Fruit fly (Drosophila melanogaster) whole organism, pupa: ENCODE results near the gene CG34354.

ENCODE experiments used
- CG10348 ChIP-seq: fragments of 200-800 bp; sonication (Bioruptor generic); IDR thresholded peaks from 2 replicates; pipeline ENCODE4 v1.3.6; 2022; ENCODE audit warnings: missing biosample characterization, missing genetic modification characterization
- CG12605 ChIP-seq: fragments of 200-800 bp; sonication (Bioruptor generic); IDR thresholded peaks from 2 replicates; pipeline ENCODE4 v1.3.6; 2022; ENCODE audit warnings: missing biosample characterization, missing genetic modification characterization
- CG13204 ChIP-seq: fragments of 200-800 bp; sonication (Bioruptor generic); optimal IDR thresholded peaks from 2 replicates; lab custom pipeline; 2018; ENCODE audit warnings: missing biosample characterization, mild to moderate bottlenecking, missing genetic modification characterization, moderate library complexity
- CG14655 ChIP-seq: fragments of 200-800 bp; sonication (Bioruptor generic); optimal IDR thresholded peaks from 3 replicates; lab custom pipeline; 2017; ENCODE audit warnings: mild to moderate bottlenecking, missing biosample characterization, missing genetic modification reagents, missing genetic modification characterization
- CG15710 ChIP-seq: fragments of 200-800 bp; sonication (Bioruptor generic); optimal IDR thresholded peaks from 2 replicates; lab custom pipeline; 2018; ENCODE audit warnings: missing biosample characterization, mild to moderate bottlenecking, missing genetic modification characterization, moderate library complexity
- CG17806 ChIP-seq: fragments of 200-800 bp; sonication (Bioruptor generic); optimal IDR thresholded peaks from 2 replicates; lab custom pipeline; 2018; ENCODE audit warnings: missing biosample characterization, mild to moderate bottlenecking, missing genetic modification characterization, moderate library complexity
- CG32121 ChIP-seq: fragments of 200-800 bp; sonication (Bioruptor generic); IDR thresholded peaks from 2 replicates; pipeline ENCODE4 v1.3.6; 2022; ENCODE audit warnings: missing biosample characterization, missing genetic modification characterization
- CG34367 ChIP-seq: fragments of 200-800 bp; sonication (Bioruptor generic); optimal IDR thresholded peaks from 2 replicates; lab custom pipeline; 2018; ENCODE audit warnings: missing biosample characterization, mild to moderate bottlenecking, missing genetic modification characterization
- CG4496 ChIP-seq: fragments of 200-800 bp; sonication (Bioruptor generic); IDR thresholded peaks from 3 replicates; pipeline ENCODE4 v1.3.6; 2022; ENCODE audit warnings: missing biosample characterization, missing genetic modification characterization
- CG8159 ChIP-seq: fragments of 200-800 bp; sonication (Bioruptor generic); optimal IDR thresholded peaks from 3 replicates; lab custom pipeline; 2018; ENCODE audit warnings: missing biosample characterization, mild to moderate bottlenecking, missing genetic modification characterization, moderate library complexity
- CG8301 ChIP-seq: fragments of 200-800 bp; sonication (Bioruptor generic); optimal IDR thresholded peaks from 2 replicates; lab custom pipeline; 2018; ENCODE audit warnings: missing biosample characterization, mild to moderate bottlenecking, missing genetic modification characterization
- CG9948 ChIP-seq: fragments of 200-800 bp; sonication (Bioruptor generic); optimal IDR thresholded peaks from 2 replicates; lab custom pipeline; 2018; ENCODE audit warnings: missing biosample characterization, mild to moderate bottlenecking, missing genetic modification characterization, moderate library complexity
- D1 ChIP-seq: fragments of 200-800 bp; sonication (Bioruptor generic); optimal IDR thresholded peaks from 2 replicates; lab custom pipeline; 2018; ENCODE audit warnings: missing biosample characterization, mild to moderate bottlenecking, missing genetic modification characterization, moderate library complexity
- EcR ChIP-seq: fragments of 200-800 bp; sonication (Bioruptor generic); optimal IDR thresholded peaks from 3 replicates; lab custom pipeline; 2019; ENCODE audit warnings: missing biosample characterization, missing genetic modification characterization, mild to moderate bottlenecking, moderate library complexity, missing genetic modification reagents
- Ets98B ChIP-seq: fragments of 200-800 bp; sonication (Bioruptor generic); IDR thresholded peaks from 2 replicates; pipeline ENCODE4 v1.3.6; 2022; ENCODE audit warnings: missing biosample characterization, missing genetic modification characterization
- Pif1A ChIP-seq: fragments of 200-800 bp; sonication (Bioruptor generic); optimal IDR thresholded peaks from 3 replicates; lab custom pipeline; 2016; ENCODE audit warnings: missing biosample characterization, missing genetic modification characterization
- Pif1B ChIP-seq: fragments of 200-800 bp; sonication (Bioruptor generic); optimal IDR thresholded peaks from 3 replicates; lab custom pipeline; 2016; ENCODE audit warnings: missing biosample characterization, missing genetic modification characterization
- Snoo ChIP-seq: fragments of 200-800 bp; sonication (Bioruptor generic); optimal IDR thresholded peaks from 3 replicates; lab custom pipeline; 2017; ENCODE audit warnings: missing biosample characterization, mild to moderate bottlenecking, missing genetic modification characterization, inconsistent platforms
- fd96Ca ChIP-seq: fragments of 200-800 bp; sonication (Bioruptor generic); IDR thresholded peaks from 3 replicates; pipeline ENCODE4 v1.3.6; 2022; ENCODE audit warnings: missing biosample characterization, missing genetic modification characterization
- gl ChIP-seq: fragments of 200-800 bp; sonication (Bioruptor generic); optimal IDR thresholded peaks from 2 replicates; lab custom pipeline; 2018; ENCODE audit warnings: missing biosample characterization, mild to moderate bottlenecking, missing genetic modification characterization
- rn ChIP-seq: fragments of 200-800 bp; sonication (Bioruptor generic); IDR thresholded peaks from 2 replicates; pipeline ENCODE4 v1.3.6; 2022; ENCODE audit warnings: missing biosample characterization, missing genetic modification characterization

The CG34354 gene

dm6 chr3R:28146396-28146930 lies at the start of gene CG34354:
Gene CG34354, plus strand, starts transcription at chr3R:28146880.
- TF ChIP-seq CG15710 (tag; lab: Kevin White, UChicago) = no peak
- TF ChIP-seq, all 21 proteins: peak for 0

dm6 chr3R:28116798-28117197 lies 29.9 kb upstream of the CG34354 start:
- TF ChIP-seq D1 (tag; lab: Kevin White, UChicago) = no peak
- TF ChIP-seq CG14655 = peak; percentile 44
- TF ChIP-seq CG8301 (tag; lab: Kevin White, UChicago) = peak; percentile 10
- TF ChIP-seq CG32121 (GFP tag; lab: Robert Waterston, UW) = no peak
- no peak for TF ChIP-seq EcR (GFP tag; lab: Kevin White, UChicago)
- peak; percentile 23 for TF ChIP-seq CG17806 (tag; lab: Kevin White, UChicago)
- TF ChIP-seq Pif1B (GFP tag; lab: Kevin White, UChicago) = no peak
- peak; percentile 33 for TF ChIP-seq CG9948
- no peak for TF ChIP-seq Ets98B (GFP tag; lab: Robert Waterston, UW)
- TF ChIP-seq CG4496 = peak; percentile 56; the same call in 1 of the 3 replicates
- TF ChIP-seq CG12605 (GFP tag; lab: Robert Waterston, UW) = no peak
- TF ChIP-seq CG34367 = no peak
- no peak for TF ChIP-seq rn (GFP tag; lab: Robert Waterston, UW)
- no peak for TF ChIP-seq Pif1A
- TF ChIP-seq CG10348 = no peak
- TF ChIP-seq gl = no peak
- TF ChIP-seq CG15710 (tag; lab: Kevin White, UChicago) = peak; percentile 24
- no peak for TF ChIP-seq Snoo
- TF ChIP-seq CG8159 (tag; lab: Kevin White, UChicago) = peak; percentile 12
- no peak for TF ChIP-seq fd96Ca
- no peak for TF ChIP-seq CG13204 (GFP tag; lab: Kevin White, UChicago)

dm6 chr3R:28118111-28118510 lies 28.6 kb upstream of the CG34354 start:
- no peak for TF ChIP-seq CG4496
- TF ChIP-seq CG15710 (tag; lab: Kevin White, UChicago) = peak; percentile 10
- TF ChIP-seq CG17806 (tag; lab: Kevin White, UChicago) = peak; percentile 14
- TF ChIP-seq CG9948 = peak; percentile 5
- TF ChIP-seq CG14655 = peak; percentile 5
- TF ChIP-seq CG34367 = no peak
- peak; percentile 54 for TF ChIP-seq CG8159 (tag; lab: Kevin White, UChicago)

dm6 chr3R:28126241-28126640 lies 20.4 kb upstream of the CG34354 start:
- TF ChIP-seq CG13204 (GFP tag; lab: Kevin White, UChicago) (no peak), CG9948 (no peak), CG8301 (tag; lab: Kevin White, UChicago) (peak; percentile 3), gl (no peak), CG10348 (no peak), CG17806 (tag; lab: Kevin White, UChicago) (no peak), CG32121 (GFP tag; lab: Robert Waterston, UW) (0 out of 2 replicates have a peak, but pooled peaks have one; percentile 17), EcR (GFP tag; lab: Kevin White, UChicago) (no peak), Ets98B (GFP tag; lab: Robert Waterston, UW) (peak; percentile 22; the same call in 1 of the 2 replicates), CG34367 (no peak), D1 (tag; lab: Kevin White, UChicago) (no peak), CG4496 (0 out of 3 replicates have a peak, but pooled peaks have one; percentile 43), CG12605 (GFP tag; lab: Robert Waterston, UW) (no peak), CG8159 (tag; lab: Kevin White, UChicago) (no peak), CG15710 (tag; lab: Kevin White, UChicago) (no peak), CG14655 (peak; percentile 32), rn (GFP tag; lab: Robert Waterston, UW) (no peak), Snoo (no peak), Pif1A (peak; percentile 9), fd96Ca (peak; percentile 57; the same call in 1 of the 3 replicates), Pif1B (GFP tag; lab: Kevin White, UChicago) (no peak)

- TF ChIP-seq CG15710 (tag; lab: Kevin White, UChicago) (peak; percentile 42), CG17806 (tag; lab: Kevin White, UChicago) (no peak), CG14655 (peak; percentile 26), CG8301 (tag; lab: Kevin White, UChicago) (no peak), CG34367 (peak; percentile 7), CG9948 (peak; percentile 38), Snoo (no peak), gl (no peak), rn (GFP tag; lab: Robert Waterston, UW) (no peak), CG12605 (GFP tag; lab: Robert Waterston, UW) (no peak), CG13204 (GFP tag; lab: Kevin White, UChicago) (no peak), CG32121 (GFP tag; lab: Robert Waterston, UW) (no peak), CG8159 (tag; lab: Kevin White, UChicago) (peak; percentile 40), Pif1B (GFP tag; lab: Kevin White, UChicago) (no peak), CG10348 (no peak)
These were observed 89.5 kb downstream of the CG34354 start for dm6 chr3R:28236158-28236557.

- TF ChIP-seq rn (GFP tag; lab: Robert Waterston, UW) (no peak), gl (no peak), CG10348 (no peak), CG34367 (no peak), Snoo (no peak), CG8301 (tag; lab: Kevin White, UChicago) (no peak), CG4496 (no peak), Pif1A (no peak), CG32121 (GFP tag; lab: Robert Waterston, UW) (no peak), Pif1B (GFP tag; lab: Kevin White, UChicago) (no peak), D1 (tag; lab: Kevin White, UChicago) (no peak)
These were observed 91.1 kb downstream of the CG34354 start for dm6 chr3R:28237797-28238196.
